Worm (Caenorhabditis elegans): ENCODE data around the gene C06B8.2.

DNA sequence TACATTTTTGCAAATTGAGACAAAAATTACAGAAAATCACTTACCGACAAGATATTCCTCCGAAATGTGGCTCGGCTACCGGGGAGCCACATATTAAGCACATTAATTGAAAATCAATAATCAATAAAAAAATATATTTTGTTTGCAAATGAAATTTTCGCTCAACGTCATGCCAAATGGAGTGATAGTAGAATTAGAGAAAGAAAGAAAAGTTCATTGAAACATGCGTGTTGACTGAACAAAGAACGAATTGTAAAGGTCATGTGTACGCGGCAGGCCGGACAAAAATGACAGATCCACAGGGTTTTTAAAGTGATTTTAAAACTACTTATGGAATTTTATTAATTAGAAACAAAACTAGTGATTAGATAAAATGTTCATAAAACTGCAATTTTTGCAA lies 5.0 kb upstream of the C06B8.2 start:
- TF ChIP-seq nhr-76 (tag; optimal IDR thresholded peaks at IDR 0.05) (no peak), hlh-30 (tag; optimal IDR thresholded peaks at IDR 0.05; ENCODE audit: insufficient read depth) (peak; percentile 65), vab-7 (GFP tag; IDR thresholded peaks at IDR 0.05) (no peak), lsy-2 (tag; optimal IDR thresholded peaks at IDR 0.05) (no peak), skn-1 (tag; optimal IDR thresholded peaks at IDR 0.05) (no peak), hif-1 (tag; optimal IDR thresholded peaks at IDR 0.05) (no peak), F10B5.3 (tag; optimal IDR thresholded peaks at IDR 0.05) (no peak), mes-2 (tag; optimal IDR thresholded peaks at IDR 0.05; ENCODE audit: poor library complexity, severe bottlenecking) (no peak), ceh-20 (GFP tag; IDR thresholded peaks at IDR 0.05) (no peak), fkh-10 (GFP tag; optimal IDR thresholded peaks at IDR 0.05) (no peak), egl-27 (tag; optimal IDR thresholded peaks at IDR 0.05) (no peak), ZK546.5 (tag; optimal IDR thresholded peaks at IDR 0.05) (no peak)

Data from whole organism, L4 larva.